Worm (Caenorhabditis elegans) whole organism, L4 larva: ENCODE measurements around the gene C23H5.12.
A peak's percentile ranks its signal among the peaks of the same experiment; 100 is the strongest.

Source experiments
- D1046.2 ChIP-seq: fragments of 200-800 bp; sonication (Bioruptor generic); IDR thresholded peaks from 2 replicates; pipeline ENCODE4 v1.3.6; 2022; ENCODE audit warnings: missing genetic modification characterization, missing compliant biosample characterization
- F49E8.2 ChIP-seq: sonication (generic microtip); optimal IDR thresholded peaks from 2 replicates; lab custom pipeline; 2016; ENCODE audit warnings: missing compliant biosample characterization, mild to moderate bottlenecking, missing genetic modification characterization, borderline replicate concordance
- T20F7.1 ChIP-seq: fragments of 200-800 bp; sonication (Bioruptor generic); optimal IDR thresholded peaks from 2 replicates; lab custom pipeline; 2018; ENCODE audit warnings: mild to moderate bottlenecking, missing genetic modification characterization, missing compliant biosample characterization
- Y48G9A.11 ChIP-seq: fragments of 200-800 bp; sonication (Bioruptor generic); IDR thresholded peaks from 2 replicates; pipeline ENCODE4 v1.3.6; 2022; ENCODE audit warnings: missing genetic modification reagents, missing genetic modification characterization, missing compliant biosample characterization
- Y5F2A.4 ChIP-seq: fragments of 200-800 bp; sonication (Bioruptor generic); optimal IDR thresholded peaks from 2 replicates; lab custom pipeline; 2018; ENCODE audit warnings: mild to moderate bottlenecking, missing genetic modification characterization, missing compliant biosample characterization
- Y75B8A.6 ChIP-seq: fragments of 200-800 bp; sonication (Bioruptor generic); IDR thresholded peaks from 2 replicates; pipeline ENCODE4 v1.3.6; 2022; ENCODE audit warnings: missing genetic modification reagents, missing genetic modification characterization, missing compliant biosample characterization
- ZK337.2 ChIP-seq: fragments of 200-800 bp; sonication (Bioruptor generic); IDR thresholded peaks from 2 replicates; pipeline ENCODE4 v1.3.6; 2022; ENCODE audit warnings: missing genetic modification reagents, missing genetic modification characterization, missing compliant biosample characterization
- aha-1 ChIP-seq: fragments of 150-350 bp; peaks from one replicate; lab custom pipeline; 2014; ENCODE audit warnings: missing biosample characterization, missing genetic modification characterization
- ama-1 ChIP-seq: fragments of 150-350 bp; optimal IDR thresholded peaks from 2 replicates; lab custom pipeline; 2014; ENCODE audit warnings: inconsistent platforms, mixed read lengths
- attf-4 ChIP-seq: sonication (generic microtip); optimal IDR thresholded peaks from 3 replicates; lab custom pipeline; 2017; ENCODE audit warnings: missing biosample characterization, missing genetic modification characterization
- ceh-32 ChIP-seq: sonication (generic microtip); optimal IDR thresholded peaks from 2 replicates; lab custom pipeline; 2016; ENCODE audit warnings: mild to moderate bottlenecking, missing genetic modification characterization, missing compliant biosample characterization; ENCODE audit not compliant: poor library complexity
- ceh-44 ChIP-seq: fragments of 200-800 bp; sonication (Bioruptor generic); IDR thresholded peaks from 2 replicates; pipeline ENCODE4 v1.3.6; 2022; ENCODE audit warnings: missing genetic modification reagents, missing genetic modification characterization, missing compliant biosample characterization
- ceh-82 ChIP-seq: sonication (generic microtip); optimal IDR thresholded peaks from 2 replicates; lab custom pipeline; 2017; ENCODE audit warnings: missing biosample characterization, missing genetic modification characterization
- ctbp-1 ChIP-seq: fragments of 200-800 bp; sonication (Bioruptor generic); IDR thresholded peaks from 2 replicates; pipeline ENCODE4 v1.3.6; 2022; ENCODE audit warnings: missing genetic modification reagents, missing genetic modification characterization, missing compliant biosample characterization
- daf-19 ChIP-seq: fragments of 200-800 bp; sonication (Bioruptor generic); conservative IDR thresholded peaks from 2 replicates; pipeline ENCODE4 v1.3.6; 2022; ENCODE audit warnings: missing genetic modification characterization, missing compliant biosample characterization
- daf-8 ChIP-seq: fragments of 200-800 bp; sonication (Bioruptor generic); IDR thresholded peaks from 2 replicates; pipeline ENCODE4 v1.3.6; 2022; ENCODE audit warnings: missing genetic modification characterization, missing compliant biosample characterization
- dmd-6 ChIP-seq: fragments of 200-800 bp; sonication (Bioruptor generic); IDR thresholded peaks from 2 replicates; pipeline ENCODE4 v1.3.6; 2022; ENCODE audit warnings: missing genetic modification reagents, missing genetic modification characterization, missing compliant biosample characterization
- dpl-1 ChIP-seq: fragments of 150-350 bp; optimal IDR thresholded peaks from 2 replicates; lab custom pipeline; 2014; ENCODE audit warnings: missing biosample characterization, missing genetic modification reagents, missing genetic modification characterization
- fkh-10 ChIP-seq: fragments of 150-350 bp; optimal IDR thresholded peaks from 2 replicates; lab custom pipeline; 2014; ENCODE audit warnings: missing biosample characterization, missing genetic modification reagents, missing genetic modification characterization
- hlh-11 ChIP-seq: fragments of 200-800 bp; sonication (Bioruptor generic); optimal IDR thresholded peaks from 2 replicates; lab custom pipeline; 2018; ENCODE audit warnings: mild to moderate bottlenecking, missing genetic modification characterization, missing compliant biosample characterization
- lin-15B ChIP-seq: fragments of 150-350 bp; sonication (generic microtip); optimal IDR thresholded peaks from 3 replicates; lab custom pipeline; 2014; ENCODE audit warnings: missing biosample characterization, missing genetic modification characterization
- lin-29 ChIP-seq: fragments of 200-800 bp; sonication (Bioruptor generic); IDR thresholded peaks from 2 replicates; pipeline ENCODE4 v1.3.6; 2022; ENCODE audit warnings: missing genetic modification reagents, missing genetic modification characterization, missing compliant biosample characterization
- lir-3 ChIP-seq: sonication (generic microtip); optimal IDR thresholded peaks from 2 replicates; lab custom pipeline; 2016; ENCODE audit warnings: mild to moderate bottlenecking, missing genetic modification characterization, missing compliant biosample characterization
- lsy-2 ChIP-seq, 2 experiments: fragments of 150-350 bp in 1 of 2; sonication (generic microtip) in 1 of 2; optimal IDR thresholded peaks; 2 replicates each; lab custom pipeline; 2014 to 2017; ENCODE audit warnings: missing biosample characterization in 2 of 2, missing genetic modification characterization in 2 of 2
- madf-5 ChIP-seq, 2 experiments: fragments of 200-800 bp; sonication (Bioruptor generic); IDR thresholded peaks; 2 replicates each; pipeline ENCODE4 v1.3.6; 2022; ENCODE audit warnings: missing compliant biosample characterization in 2 of 2, missing genetic modification characterization in 2 of 2
- mep-1 ChIP-seq: fragments of 150-350 bp; sonication (generic microtip); optimal IDR thresholded peaks from 3 replicates; lab custom pipeline; 2014; ENCODE audit warnings: missing biosample characterization, missing genetic modification characterization
- mxl-2 ChIP-seq: fragments of 200-800 bp; sonication (Bioruptor generic); conservative IDR thresholded peaks from 2 replicates; pipeline ENCODE4 v1.3.6; 2022; ENCODE audit warnings: missing genetic modification reagents, missing genetic modification characterization, missing compliant biosample characterization
- nhr-11 ChIP-seq: fragments of 150-350 bp; optimal IDR thresholded peaks from 2 replicates; lab custom pipeline; 2014; ENCODE audit warnings: missing biosample characterization, missing genetic modification characterization
- nhr-25 ChIP-seq: sonication (generic microtip); optimal IDR thresholded peaks from 2 replicates; lab custom pipeline; 2017; ENCODE audit warnings: missing genetic modification characterization, mild to moderate bottlenecking, missing compliant biosample characterization, antibody characterized with exemption, moderate library complexity, borderline replicate concordance; ENCODE audit not compliant: insufficient read depth
- nhr-41 ChIP-seq: fragments of 200-800 bp; sonication (Bioruptor generic); IDR thresholded peaks from 2 replicates; pipeline ENCODE4 v1.3.6; 2022; ENCODE audit warnings: missing genetic modification reagents, missing genetic modification characterization, missing compliant biosample characterization
- nhr-42 ChIP-seq: fragments of 200-800 bp; sonication (Bioruptor generic); IDR thresholded peaks from 2 replicates; pipeline ENCODE4 v1.3.6; 2022; ENCODE audit warnings: missing genetic modification characterization, missing compliant biosample characterization
- nhr-48 ChIP-seq: sonication (generic microtip); optimal IDR thresholded peaks from 2 replicates; lab custom pipeline; 2016; ENCODE audit warnings: mild to moderate bottlenecking, missing genetic modification characterization, missing compliant biosample characterization
- nhr-6 ChIP-seq: fragments of 150-350 bp; optimal IDR thresholded peaks from 2 replicates; lab custom pipeline; 2014; ENCODE audit warnings: missing biosample characterization, missing genetic modification characterization
- nhr-76 ChIP-seq: fragments of 150-350 bp; optimal IDR thresholded peaks from 2 replicates; lab custom pipeline; 2014; ENCODE audit warnings: missing biosample characterization, missing genetic modification characterization
- pha-4 ChIP-seq, 2 experiments: fragments of 150-350 bp in 1 of 2; fragments of 200-800 bp in 1 of 2; sonication (Bioruptor generic) in 1 of 2; IDR thresholded peaks in 1 of 2; optimal IDR thresholded peaks in 1 of 2; 2 replicates each; pipeline versions ENCODE4 v1.3.6 to Lab custom; 2014 to 2022; ENCODE audit warnings: missing genetic modification characterization in 2 of 2, missing genetic modification reagents in 2 of 2, missing biosample characterization in 1 of 2, missing compliant biosample characterization in 1 of 2
- php-3 ChIP-seq: fragments of 200-800 bp; sonication (Bioruptor generic); IDR thresholded peaks from 2 replicates; pipeline ENCODE4 v1.3.6; 2022; ENCODE audit warnings: missing genetic modification reagents, missing genetic modification characterization, missing compliant biosample characterization
- rbr-2 ChIP-seq: sonication (generic microtip); optimal IDR thresholded peaks from 2 replicates; lab custom pipeline; 2016; ENCODE audit warnings: missing genotype, missing genetic modification characterization, missing compliant biosample characterization
- saeg-2 ChIP-seq: fragments of 200-800 bp; sonication (Bioruptor generic); IDR thresholded peaks from 2 replicates; pipeline ENCODE4 v1.3.6; 2022; ENCODE audit warnings: missing genetic modification reagents, missing genetic modification characterization, missing compliant biosample characterization
- set-16 ChIP-seq: fragments of 200-800 bp; sonication (Bioruptor generic); IDR thresholded peaks from 2 replicates; pipeline ENCODE4 v1.3.6; 2022; ENCODE audit warnings: missing genetic modification reagents, missing genetic modification characterization, missing compliant biosample characterization
- tag-97 ChIP-seq: fragments of 200-800 bp; sonication (Bioruptor generic); IDR thresholded peaks from 2 replicates; pipeline ENCODE4 v1.3.6; 2022; ENCODE audit warnings: missing genetic modification characterization, missing compliant biosample characterization
- tra-1 ChIP-seq: fragments of 200-800 bp; sonication (Bioruptor generic); IDR thresholded peaks from 2 replicates; pipeline ENCODE4 v1.3.6; 2022; ENCODE audit warnings: missing genetic modification reagents, missing genetic modification characterization, missing compliant biosample characterization
- unc-62 ChIP-seq, 3 experiments: fragments of 150-350 bp in 1 of 3; sonication (generic microtip); optimal IDR thresholded peaks in 2 of 3; peaks in 1 of 3; 1 replicate in 1 of 3; 2 replicates in 2 of 3; lab custom pipeline; 2014 to 2017; ENCODE audit warnings: missing biosample characterization in 3 of 3, missing genetic modification characterization in 3 of 3, missing genetic modification reagents in 3 of 3, missing genotype in 1 of 3
- vab-7 ChIP-seq: fragments of 200-800 bp; sonication (Bioruptor generic); IDR thresholded peaks from 2 replicates; pipeline ENCODE4 v1.3.6; 2022; ENCODE audit warnings: missing genetic modification reagents, missing genetic modification characterization, missing compliant biosample characterization
- zag-1 ChIP-seq: fragments of 150-350 bp; optimal IDR thresholded peaks from 2 replicates; lab custom pipeline; 2014; ENCODE audit warnings: missing biosample characterization, missing genetic modification characterization
- zip-11 ChIP-seq: fragments of 200-800 bp; sonication (Bioruptor generic); IDR thresholded peaks from 2 replicates; pipeline ENCODE4 v1.3.6; 2022; ENCODE audit warnings: missing genetic modification characterization, missing compliant biosample characterization
- zip-2 ChIP-seq: fragments of 150-350 bp; optimal IDR thresholded peaks from 2 replicates; lab custom pipeline; 2014; ENCODE audit warnings: missing biosample characterization, missing genetic modification characterization
- ztf-11 ChIP-seq: fragments of 150-350 bp; optimal IDR thresholded peaks from 2 replicates; lab custom pipeline; 2014; ENCODE audit warnings: missing biosample characterization, missing genetic modification characterization

Gene C23H5.12

ce11 chrIV:2172880-2173279 lies 39.6 kb downstream of the C23H5.12 start:
- TF ChIP-seq aha-1 (tag; lab: Kevin White, UChicago) (peak; percentile 4), daf-8 (no peak), lsy-2 (tag; optimal IDR thresholded peaks at IDR 0.05; lab: Kevin White, UChicago) (no peak), F49E8.2 (tag; lab: Kevin White, UChicago) (no peak), ctbp-1 (GFP tag; lab: Robert Waterston, UW) (peak; percentile 49; the same call in 1 of the 2 replicates), fkh-10 (peak; percentile 28), Y75B8A.6 (no peak), hlh-11 (tag; lab: Kevin White, UChicago) (no peak), Y48G9A.11 (GFP tag; lab: Robert Waterston, UW) (no peak), nhr-6 (tag; lab: Kevin White, UChicago) (no peak)

ce11 chrIV:2175291-2175690 lies 42.0 kb downstream of the C23H5.12 start, which contains the start of gene C54E4.1:
Gene C54E4.1 (plus strand): TSS chrIV:2175591.
- no peak for TF ChIP-seq zag-1
- no peak for TF ChIP-seq ceh-82 (tag; lab: Kevin White, UChicago)
- peak; percentile 37; the same call in 1 of the 2 replicates for TF ChIP-seq set-16 (GFP tag; lab: Robert Waterston, UW)
- no peak for TF ChIP-seq lin-15B (tag; lab: Kevin White, UChicago)
- 0 out of 2 replicates have a peak, but pooled peaks have one; percentile 38 for TF ChIP-seq tra-1 (GFP tag; lab: Robert Waterston, UW)
- TF ChIP-seq lir-3 = no peak

ce11 chrIV:2177545-2177944 lies 44.3 kb downstream of the C23H5.12 start, which contains the start of gene hrpu-2:
Gene hrpu-2 (plus strand): TSS chrIV:2177896.
- TF ChIP-seq nhr-25 (tag; lab: Kevin White, UChicago) (no peak), set-16 (GFP tag; lab: Robert Waterston, UW) (0 out of 2 replicates have a peak, but pooled peaks have one; percentile 10), aha-1 (tag; lab: Kevin White, UChicago) (no peak), ama-1 (lab: Kevin White, UChicago) (no peak), nhr-42 (GFP tag; lab: Robert Waterston, UW) (peak; percentile 56; the same call in 1 of the 2 replicates), dmd-6 (GFP tag; lab: Robert Waterston, UW) (peak; percentile 82), nhr-76 (tag; lab: Kevin White, UChicago) (no peak), nhr-11 (tag; lab: Kevin White, UChicago) (peak; percentile 38), vab-7 (GFP tag; lab: Robert Waterston, UW) (peak; percentile 49; the same call in 1 of the 2 replicates), mxl-2 (GFP tag; lab: Robert Waterston, UW) (no peak), D1046.2 (GFP tag; lab: Robert Waterston, UW) (no peak), madf-5 (GFP tag; IDR thresholded peaks at IDR 0.05; lab: Robert Waterston, UW) (no peak), ZK337.2 (GFP tag; lab: Robert Waterston, UW) (no peak), tag-97 (GFP tag; lab: Robert Waterston, UW) (no peak), nhr-41 (no peak), dpl-1 (GFP tag; lab: Kevin White, UChicago) (peak; percentile 98), lin-29 (GFP tag; lab: Robert Waterston, UW) (0 out of 2 replicates have a peak, but pooled peaks have one; percentile 18), ceh-32 (tag; lab: Kevin White, UChicago) (no peak), ztf-11 (tag; lab: Kevin White, UChicago) (no peak), daf-19 (GFP tag; lab: Robert Waterston, UW) (no peak), ceh-44 (GFP tag; lab: Robert Waterston, UW) (no peak), mep-1 (tag; lab: Kevin White, UChicago) (peak; percentile 83), unc-62 (GFP tag; optimal IDR thresholded peaks at IDR 0.05 in 1 of 2; lab: Kevin White, UChicago) (no peak), unc-62 (tag; optimal IDR thresholded peaks at IDR 0.05; lab: Kevin White, UChicago) (no peak), Y5F2A.4 (GFP tag; lab: Kevin White, UChicago) (no peak), attf-4 (tag; lab: Kevin White, UChicago) (no peak), ceh-82 (tag; lab: Kevin White, UChicago) (no peak), rbr-2 (tag; lab: Kevin White, UChicago) (peak; percentile 79), pha-4 (GFP tag; IDR thresholded peaks at IDR 0.05; lab: Robert Waterston, UW) (peak; percentile 67; the same call in 1 of the 2 replicates), pha-4 (tag; optimal IDR thresholded peaks at IDR 0.05; lab: Kevin White, UChicago) (no peak), T20F7.1 (GFP tag; lab: Kevin White, UChicago) (no peak), Y48G9A.11 (GFP tag; lab: Robert Waterston, UW) (peak; percentile 42; the same call in 1 of the 2 replicates), zip-2 (tag; lab: Kevin White, UChicago) (no peak), nhr-48 (tag; lab: Kevin White, UChicago) (peak; percentile 49), saeg-2 (no peak), php-3 (GFP tag; lab: Robert Waterston, UW) (peak; percentile 62), zip-11 (GFP tag; lab: Robert Waterston, UW) (no peak)
